Fruit fly (Drosophila melanogaster): ENCODE data around the gene Spag1.
A peak's percentile ranks its signal among the peaks of the same experiment; 100 is the strongest.

- TF ChIP-seq CG14014 (GFP tag; IDR thresholded peaks at IDR 0.05), result peak; percentile 45; the same call in 1 of the 2 replicates
- TF ChIP-seq mam (GFP tag; optimal IDR thresholded peaks at IDR 0.05), result peak; percentile 68
- no peak for TF ChIP-seq bigmax (GFP tag; optimal IDR thresholded peaks at IDR 0.05)
- TF ChIP-seq chif (GFP tag; optimal IDR thresholded peaks at IDR 0.05), result no peak
- TF ChIP-seq Bgb (GFP tag; IDR thresholded peaks at IDR 0.05; ENCODE audit: partially characterized antibody), result no peak
- peak in 1 of 2 experiments; percentile 25 for TF ChIP-seq Hr78 (GFP tag; optimal IDR thresholded peaks at IDR 0.05)
- peak; percentile 62 for TF ChIP-seq unpg (GFP tag; optimal IDR thresholded peaks at IDR 0.05)
These were observed 16.1 kb downstream of the Spag1 start for dm6 chr3R:26963747-26964174.
